Fruit fly (Drosophila melanogaster): ENCODE data around the gene brat.

Gene brat

dm6 chr2L:19098668-19099067, 34.9 kb upstream of the brat start:
- TF ChIP-seq cnc (optimal IDR thresholded peaks at IDR 0.05) (no peak), cic (GFP tag; optimal IDR thresholded peaks at IDR 0.05) (peak; percentile 58)

- TF ChIP-seq kay (GFP tag; ENCODE audit: borderline replicate concordance) (no peak), Crg-1 (GFP tag; optimal IDR thresholded peaks at IDR 0.05) (no peak), Mnt (GFP tag; optimal IDR thresholded peaks at IDR 0.05) (no peak), CG7045 (GFP tag; optimal IDR thresholded peaks at IDR 0.05) (no peak)
Observed at dm6 chr2L:19101744-19102143, 31.9 kb upstream of the brat start, which contains the start of the genes CG17344 and CG43731. Gene CG17344, plus strand, starts transcription at chr2L:19102044. Gene CG43731, plus strand, starts transcription at chr2L:19102044.

- TF ChIP-seq CG1620 (GFP tag; optimal IDR thresholded peaks at IDR 0.05) (no peak), CG5204 (GFP tag; optimal IDR thresholded peaks at IDR 0.05) (no peak), Crg-1 (GFP tag; optimal IDR thresholded peaks at IDR 0.05) (no peak), cic (GFP tag; optimal IDR thresholded peaks at IDR 0.05) (no peak), tj (GFP tag; optimal IDR thresholded peaks at IDR 0.05) (no peak), Mnt (GFP tag; optimal IDR thresholded peaks at IDR 0.05) (no peak), CG33017 (tag; optimal IDR thresholded peaks at IDR 0.05) (no peak), ovo (GFP tag; optimal IDR thresholded peaks at IDR 0.05) (no peak), CG12768 (GFP tag; optimal IDR thresholded peaks at IDR 0.05) (no peak), CG7101 (tag; optimal IDR thresholded peaks at IDR 0.05) (no peak), CG14711 (tag; optimal IDR thresholded peaks at IDR 0.05) (no peak)
Observed at dm6 chr2L:19103176-19103921, 30.3 kb upstream of the brat start.

DNA sequence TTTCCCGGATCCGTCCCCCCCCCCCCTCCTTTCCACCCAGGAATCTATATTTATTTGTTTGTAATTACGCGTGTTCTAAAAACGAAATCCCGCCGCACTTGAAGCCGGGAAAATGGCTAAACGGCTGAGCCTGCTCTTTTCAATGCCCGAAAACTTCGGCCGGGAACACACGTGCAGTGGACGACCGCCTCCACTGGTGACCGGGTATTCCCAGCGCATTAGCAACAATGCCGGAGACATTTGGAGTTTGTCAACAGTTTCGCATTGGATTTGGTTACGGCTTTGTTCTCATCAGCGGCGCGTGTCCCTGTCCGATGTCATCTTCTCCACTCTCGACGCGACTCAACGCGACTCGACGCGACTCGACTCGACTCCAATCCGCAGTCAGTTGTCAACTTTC, 29.2 kb upstream of the brat start:
- TF ChIP-seq tj (GFP tag; optimal IDR thresholded peaks at IDR 0.05) = no peak
- TF ChIP-seq bab1 (GFP tag; optimal IDR thresholded peaks at IDR 0.05) = no peak
- TF ChIP-seq ovo (GFP tag; optimal IDR thresholded peaks at IDR 0.05) = no peak
- no peak for TF ChIP-seq cic (GFP tag; optimal IDR thresholded peaks at IDR 0.05)
- TF ChIP-seq CG5204 (GFP tag; optimal IDR thresholded peaks at IDR 0.05) = no peak
- no peak for TF ChIP-seq toe (GFP tag; optimal IDR thresholded peaks at IDR 0.05)

DNA sequence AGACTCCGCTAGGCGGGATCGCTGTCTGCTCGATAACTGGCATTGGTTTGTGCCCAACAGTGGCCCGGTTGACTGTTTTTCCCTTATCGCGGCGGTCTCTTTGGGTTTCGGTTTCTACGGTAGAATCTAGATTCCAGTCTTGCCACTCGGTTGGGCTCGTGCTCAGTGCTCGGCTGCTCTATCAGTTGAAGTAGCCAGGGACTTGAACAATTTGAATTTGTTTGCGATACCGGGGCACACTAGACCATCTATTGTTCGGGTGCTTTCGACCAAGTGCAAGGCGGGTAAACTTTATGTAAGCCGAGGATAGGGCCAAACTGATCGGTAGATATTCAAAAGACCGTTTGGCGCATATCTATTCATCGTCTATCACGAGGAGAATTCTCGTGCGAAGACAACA, 27.4 kb upstream of the brat start:
- TF ChIP-seq CG1620 (GFP tag; optimal IDR thresholded peaks at IDR 0.05) (no peak), Clk (GFP tag; optimal IDR thresholded peaks at IDR 0.05) (no peak), CG12768 (GFP tag; optimal IDR thresholded peaks at IDR 0.05) (no peak)

DNA sequence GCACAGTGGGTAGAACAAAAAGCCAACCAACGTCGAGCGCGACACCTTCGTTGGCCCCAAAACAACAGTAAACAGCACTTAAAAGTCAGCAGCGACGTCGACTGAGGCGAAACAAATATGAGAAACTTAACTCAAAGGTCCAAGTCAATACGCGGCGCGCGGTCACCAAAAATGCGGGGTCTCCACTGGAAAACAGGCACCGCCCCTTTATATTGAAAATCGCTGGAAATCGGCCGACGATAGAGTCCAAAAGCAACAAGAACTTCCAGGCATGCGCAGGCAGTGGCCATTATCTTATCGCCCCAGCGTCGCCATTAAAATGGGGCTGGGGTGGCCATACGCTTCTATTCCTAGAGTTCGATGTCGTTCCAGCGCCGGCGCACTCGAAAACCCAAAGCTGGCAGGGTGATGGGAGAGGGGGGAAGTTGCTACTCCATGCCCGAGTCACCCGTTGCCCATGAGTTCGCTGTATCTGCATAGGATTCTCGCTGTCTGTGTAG, 25.2 kb upstream of the brat start, which contains the start of gene Lim3:
Gene Lim3, minus strand, starts transcription at position 51 of the 500 bp plus-strand sequence.
- peak; percentile 46 for TF ChIP-seq pad (GFP tag; optimal IDR thresholded peaks at IDR 0.05)
- TF ChIP-seq CG14711 (tag; optimal IDR thresholded peaks at IDR 0.05) = no peak
- no peak for TF ChIP-seq CG7101 (tag; optimal IDR thresholded peaks at IDR 0.05)
- no peak for TF ChIP-seq CG7045 (GFP tag; optimal IDR thresholded peaks at IDR 0.05)
- no peak for TF ChIP-seq tj (GFP tag; optimal IDR thresholded peaks at IDR 0.05)
- no peak for TF ChIP-seq CG1620 (GFP tag; optimal IDR thresholded peaks at IDR 0.05)
- no peak for TF ChIP-seq ovo (GFP tag; optimal IDR thresholded peaks at IDR 0.05)

DNA sequence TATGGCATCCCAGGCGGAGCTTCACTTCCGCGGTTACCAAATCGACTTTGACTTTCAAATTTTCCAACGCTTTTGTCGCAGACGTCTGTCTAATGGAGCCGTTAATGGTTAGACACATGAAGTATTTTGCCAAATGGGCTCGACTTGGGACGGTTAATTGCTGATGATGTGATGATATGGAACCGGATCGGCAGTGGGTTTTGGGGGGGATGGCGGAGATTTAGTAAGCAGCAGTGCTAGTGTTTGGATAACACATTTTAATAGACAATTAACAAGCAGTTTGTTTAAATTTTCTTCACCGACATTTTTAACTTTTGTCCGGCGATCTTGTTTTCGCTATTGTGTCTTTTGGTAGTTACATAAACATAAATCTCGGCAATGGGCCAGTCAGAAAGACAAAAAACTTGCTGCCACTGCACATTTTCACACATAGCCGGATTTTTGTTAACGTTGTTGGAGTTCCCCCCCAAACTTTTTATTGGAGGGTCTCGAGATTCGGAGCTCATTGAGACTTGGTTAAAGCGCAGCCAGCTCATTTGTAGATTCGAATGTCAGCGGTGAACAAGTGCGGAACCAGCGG, 23.9 kb upstream of the brat start, which contains the start of gene amd:
Gene amd, plus strand, starts transcription at position 530 of the 580 bp plus-strand sequence.
- TF ChIP-seq bab1 (GFP tag; optimal IDR thresholded peaks at IDR 0.05) (no peak), Mnt (GFP tag; optimal IDR thresholded peaks at IDR 0.05) (no peak), CG7101 (tag; optimal IDR thresholded peaks at IDR 0.05) (no peak), CG5204 (GFP tag; optimal IDR thresholded peaks at IDR 0.05) (no peak), Clk (GFP tag; optimal IDR thresholded peaks at IDR 0.05) (no peak), cnc (optimal IDR thresholded peaks at IDR 0.05) (no peak), tj (GFP tag; optimal IDR thresholded peaks at IDR 0.05) (no peak), Hr96 (GFP tag; optimal IDR thresholded peaks at IDR 0.05) (no peak), cic (GFP tag; optimal IDR thresholded peaks at IDR 0.05) (no peak), CG1620 (GFP tag; optimal IDR thresholded peaks at IDR 0.05) (no peak)

- TF ChIP-seq pad (GFP tag; optimal IDR thresholded peaks at IDR 0.05) (no peak), CG7045 (GFP tag; optimal IDR thresholded peaks at IDR 0.05) (no peak), ovo (GFP tag; optimal IDR thresholded peaks at IDR 0.05) (no peak), Clk (GFP tag; optimal IDR thresholded peaks at IDR 0.05) (no peak), CG12768 (GFP tag; optimal IDR thresholded peaks at IDR 0.05) (no peak), Mnt (GFP tag; optimal IDR thresholded peaks at IDR 0.05) (no peak), CG7101 (tag; optimal IDR thresholded peaks at IDR 0.05) (no peak), CG5204 (GFP tag; optimal IDR thresholded peaks at IDR 0.05) (no peak), kay (GFP tag; ENCODE audit: borderline replicate concordance) (no peak), cnc (optimal IDR thresholded peaks at IDR 0.05) (no peak), cic (GFP tag; optimal IDR thresholded peaks at IDR 0.05) (no peak), CG33017 (tag; optimal IDR thresholded peaks at IDR 0.05) (no peak), bab1 (GFP tag; optimal IDR thresholded peaks at IDR 0.05) (no peak), CG1620 (GFP tag; optimal IDR thresholded peaks at IDR 0.05) (no peak), Hr96 (GFP tag; optimal IDR thresholded peaks at IDR 0.05) (no peak), CG14711 (tag; optimal IDR thresholded peaks at IDR 0.05) (no peak), CG11617 (GFP tag; optimal IDR thresholded peaks at IDR 0.05) (no peak), tj (GFP tag; optimal IDR thresholded peaks at IDR 0.05) (no peak), Crg-1 (GFP tag; optimal IDR thresholded peaks at IDR 0.05) (no peak)
Observed at dm6 chr2L:19111137-19111536, 22.5 kb upstream of the brat start.

Measured in whole organism, adult.